Fruit fly (Drosophila melanogaster): ENCODE results near the gene Nmdar1.

dm6 chr3R:5517876-5518211 is 5.3 kb downstream of the Nmdar1 start:
- TF ChIP-seq pad (GFP tag; optimal IDR thresholded peaks at IDR 0.05) (no peak), kay (GFP tag; ENCODE audit: borderline replicate concordance) (no peak), Hr96 (GFP tag; optimal IDR thresholded peaks at IDR 0.05) (no peak)

Data from whole organism, adult.